Worm (Caenorhabditis elegans) whole organism, young adult: ENCODE data around the gene R02E12.5.

Experiments used
- B0336.3 ChIP-seq: fragments of 200-800 bp; sonication (Bioruptor generic); IDR thresholded peaks from 2 replicates; pipeline ENCODE4 v1.3.6; 2022; ENCODE audit warnings: missing genetic modification characterization, missing compliant biosample characterization
- D2030.7 ChIP-seq: fragments of 200-800 bp; sonication (Bioruptor generic); IDR thresholded peaks from 2 replicates; pipeline ENCODE4 v1.3.6; 2022; ENCODE audit warnings: missing genetic modification reagents, missing genetic modification characterization, missing compliant biosample characterization
- F10E7.11 ChIP-seq: sonication (generic microtip); optimal IDR thresholded peaks from 2 replicates; lab custom pipeline; 2017; ENCODE audit warnings: mild to moderate bottlenecking, missing genetic modification characterization, moderate library complexity, missing compliant biosample characterization
- F22D6.2 ChIP-seq: sonication (generic microtip); optimal IDR thresholded peaks from 2 replicates; lab custom pipeline; 2016; ENCODE audit warnings: mild to moderate bottlenecking, missing genetic modification characterization, missing compliant biosample characterization
- F23B12.7 ChIP-seq: sonication (generic microtip); optimal IDR thresholded peaks from 2 replicates; lab custom pipeline; 2017; ENCODE audit warnings: missing genetic modification characterization, mild to moderate bottlenecking, missing compliant biosample characterization, antibody characterized with exemption, moderate library complexity; ENCODE audit not compliant: insufficient read depth
- F39B2.1 ChIP-seq: fragments of 200-800 bp; sonication (Bioruptor generic); IDR thresholded peaks from 2 replicates; pipeline ENCODE4 v1.3.6; 2022; ENCODE audit warnings: missing genetic modification reagents, missing genetic modification characterization, missing compliant biosample characterization
- F49E8.2 ChIP-seq: sonication (generic microtip); optimal IDR thresholded peaks from 3 replicates; lab custom pipeline; 2017; ENCODE audit warnings: missing genetic modification characterization, mild to moderate bottlenecking, missing compliant biosample characterization, antibody characterized with exemption, moderate library complexity; ENCODE audit not compliant: insufficient read depth
- F57C9.4 ChIP-seq: sonication (generic microtip); optimal IDR thresholded peaks from 2 replicates; lab custom pipeline; 2017; ENCODE audit warnings: mild to moderate bottlenecking, missing genetic modification characterization, missing compliant biosample characterization
- T07F8.4 ChIP-seq: sonication (generic microtip); optimal IDR thresholded peaks from 2 replicates; lab custom pipeline; 2016; ENCODE audit warnings: mild to moderate bottlenecking, missing genetic modification characterization, moderate library complexity, missing compliant biosample characterization
- ZK185.1 ChIP-seq: sonication (generic microtip); optimal IDR thresholded peaks from 2 replicates; lab custom pipeline; 2016; ENCODE audit warnings: mild to moderate bottlenecking, missing genetic modification characterization, missing compliant biosample characterization; ENCODE audit not compliant: poor library complexity, severe bottlenecking
- atf-7 ChIP-seq: sonication (generic microtip); optimal IDR thresholded peaks from 2 replicates; lab custom pipeline; 2017; ENCODE audit warnings: mild to moderate bottlenecking, missing genetic modification characterization, missing compliant biosample characterization
- attf-3 ChIP-seq: fragments of 200-800 bp; sonication (Bioruptor generic); conservative IDR thresholded peaks from 2 replicates; pipeline ENCODE4 v1.3.6; 2022; ENCODE audit warnings: missing genetic modification reagents, missing genetic modification characterization, missing compliant biosample characterization
- bed-2 ChIP-seq: fragments of 200-800 bp; sonication (Bioruptor generic); IDR thresholded peaks from 2 replicates; pipeline ENCODE4 v1.3.6; 2022; ENCODE audit warnings: missing genetic modification reagents, missing genetic modification characterization, missing compliant biosample characterization
- cebp-1 ChIP-seq, 2 experiments: fragments of 200-800 bp in 1 of 2; sonication (Bioruptor generic) in 1 of 2; sonication (generic microtip) in 1 of 2; IDR thresholded peaks in 1 of 2; optimal IDR thresholded peaks in 1 of 2; 2 replicates each; pipeline versions ENCODE4 v1.3.6 to Lab custom; 2017 to 2022; ENCODE audit warnings: missing compliant biosample characterization in 2 of 2, missing genetic modification characterization in 2 of 2, mild to moderate bottlenecking in 1 of 2, missing genetic modification reagents in 1 of 2, moderate library complexity in 1 of 2
- chd-7 ChIP-seq: sonication (generic microtip); optimal IDR thresholded peaks from 2 replicates; lab custom pipeline; 2016; ENCODE audit warnings: mild to moderate bottlenecking, missing genetic modification characterization, moderate library complexity, missing compliant biosample characterization
- dpl-1 ChIP-seq: fragments of 150-350 bp; optimal IDR thresholded peaks from 2 replicates; lab custom pipeline; 2014; ENCODE audit warnings: missing biosample characterization, missing genetic modification reagents, missing genetic modification characterization
- efl-1 ChIP-seq: fragments of 150-350 bp; optimal IDR thresholded peaks from 2 replicates; lab custom pipeline; 2014; ENCODE audit warnings: missing biosample characterization, missing genetic modification reagents, missing genetic modification characterization
- ets-4 ChIP-seq: fragments of 200-800 bp; sonication (Bioruptor generic); optimal IDR thresholded peaks from 2 replicates; lab custom pipeline; 2018; ENCODE audit warnings: mild to moderate bottlenecking, missing genetic modification characterization, missing compliant biosample characterization
- gei-17 ChIP-seq: fragments of 200-800 bp; sonication (Bioruptor generic); optimal IDR thresholded peaks from 2 replicates; lab custom pipeline; 2018; ENCODE audit warnings: mild to moderate bottlenecking, missing genetic modification characterization, missing compliant biosample characterization
- hlh-26 ChIP-seq: fragments of 200-800 bp; sonication (Bioruptor generic); conservative IDR thresholded peaks from 2 replicates; pipeline ENCODE4 v1.3.6; 2022; ENCODE audit warnings: missing genetic modification reagents, missing genetic modification characterization, missing compliant biosample characterization
- lag-1 ChIP-seq: fragments of 200-800 bp; sonication (Bioruptor generic); IDR thresholded peaks from 2 replicates; pipeline ENCODE4 v1.3.6; 2022; ENCODE audit warnings: missing genetic modification reagents, missing genetic modification characterization, missing compliant biosample characterization
- let-526 ChIP-seq: fragments of 200-800 bp; sonication (Bioruptor generic); IDR thresholded peaks from 2 replicates; pipeline ENCODE4 v1.3.6; 2022; ENCODE audit warnings: missing genetic modification reagents, missing genetic modification characterization, missing compliant biosample characterization
- lsl-1 ChIP-seq: fragments of 200-800 bp; sonication (Bioruptor generic); optimal IDR thresholded peaks from 2 replicates; lab custom pipeline; 2018; ENCODE audit warnings: mild to moderate bottlenecking, missing genetic modification characterization, moderate library complexity, missing compliant biosample characterization
- lsy-27 ChIP-seq: sonication (generic microtip); optimal IDR thresholded peaks from 2 replicates; lab custom pipeline; 2017; ENCODE audit warnings: missing genetic modification characterization, mild to moderate bottlenecking, missing compliant biosample characterization, antibody characterized with exemption, missing genotype, borderline replicate concordance; ENCODE audit not compliant: insufficient read depth
- nhr-179 ChIP-seq: sonication (generic microtip); optimal IDR thresholded peaks from 2 replicates; lab custom pipeline; 2016; ENCODE audit warnings: mild to moderate bottlenecking, missing genetic modification characterization, missing compliant biosample characterization
- nhr-27 ChIP-seq: fragments of 200-800 bp; sonication (Bioruptor generic); optimal IDR thresholded peaks from 2 replicates; lab custom pipeline; 2018; ENCODE audit warnings: mild to moderate bottlenecking, missing genetic modification characterization, moderate library complexity, missing compliant biosample characterization
- pbrm-1 ChIP-seq: fragments of 200-800 bp; sonication (Bioruptor generic); IDR thresholded peaks from 2 replicates; pipeline ENCODE4 v1.3.6; 2022; ENCODE audit warnings: missing genetic modification reagents, missing genetic modification characterization, missing compliant biosample characterization
- sdz-38 ChIP-seq: sonication (generic microtip); optimal IDR thresholded peaks from 2 replicates; lab custom pipeline; 2016; ENCODE audit warnings: missing genotype, missing genetic modification characterization, missing compliant biosample characterization
- snpc-1.1 ChIP-seq: sonication (generic microtip); optimal IDR thresholded peaks from 2 replicates; lab custom pipeline; 2017; ENCODE audit warnings: missing genetic modification characterization, mild to moderate bottlenecking, missing compliant biosample characterization, antibody characterized with exemption, moderate library complexity, missing genotype, missing genetic modification reagents; ENCODE audit not compliant: insufficient read depth
- snpc-1.3 ChIP-seq: sonication (generic microtip); optimal IDR thresholded peaks from 2 replicates; lab custom pipeline; 2017; ENCODE audit warnings: missing genetic modification characterization, mild to moderate bottlenecking, missing compliant biosample characterization, antibody characterized with exemption, moderate library complexity, missing genotype, missing genetic modification reagents; ENCODE audit not compliant: insufficient read depth
- somi-1 ChIP-seq: fragments of 200-800 bp; sonication (Bioruptor generic); optimal IDR thresholded peaks from 2 replicates; lab custom pipeline; 2018; ENCODE audit warnings: mild to moderate bottlenecking, missing genetic modification characterization, missing compliant biosample characterization
- tbx-9 ChIP-seq: sonication (generic microtip); optimal IDR thresholded peaks from 2 replicates; lab custom pipeline; 2016; ENCODE audit warnings: borderline replicate concordance, missing genetic modification characterization, inconsistent platforms, missing compliant biosample characterization
- unc-62 ChIP-seq: fragments of 150-350 bp; optimal IDR thresholded peaks from 2 replicates; lab custom pipeline; 2014; ENCODE audit warnings: missing biosample characterization, missing genetic modification reagents, missing genetic modification characterization
- zim-3 ChIP-seq: sonication (generic microtip); optimal IDR thresholded peaks from 2 replicates; lab custom pipeline; 2017; ENCODE audit warnings: mild to moderate bottlenecking, missing genetic modification characterization, moderate library complexity, missing compliant biosample characterization
- ztf-22 ChIP-seq: fragments of 200-800 bp; sonication (Bioruptor generic); optimal IDR thresholded peaks from 2 replicates; lab custom pipeline; 2018; ENCODE audit warnings: mild to moderate bottlenecking, missing genetic modification characterization, moderate library complexity, missing compliant biosample characterization
- ztf-25 ChIP-seq: fragments of 200-800 bp; sonication (Bioruptor generic); IDR thresholded peaks from 2 replicates; pipeline ENCODE4 v1.3.6; 2022; ENCODE audit warnings: missing genetic modification reagents, missing genetic modification characterization, missing compliant biosample characterization
- ztf-3 ChIP-seq: fragments of 200-800 bp; sonication (Bioruptor generic); optimal IDR thresholded peaks from 2 replicates; lab custom pipeline; 2018; ENCODE audit warnings: mild to moderate bottlenecking, missing genetic modification characterization, missing compliant biosample characterization

The R02E12.5 gene

DNA sequence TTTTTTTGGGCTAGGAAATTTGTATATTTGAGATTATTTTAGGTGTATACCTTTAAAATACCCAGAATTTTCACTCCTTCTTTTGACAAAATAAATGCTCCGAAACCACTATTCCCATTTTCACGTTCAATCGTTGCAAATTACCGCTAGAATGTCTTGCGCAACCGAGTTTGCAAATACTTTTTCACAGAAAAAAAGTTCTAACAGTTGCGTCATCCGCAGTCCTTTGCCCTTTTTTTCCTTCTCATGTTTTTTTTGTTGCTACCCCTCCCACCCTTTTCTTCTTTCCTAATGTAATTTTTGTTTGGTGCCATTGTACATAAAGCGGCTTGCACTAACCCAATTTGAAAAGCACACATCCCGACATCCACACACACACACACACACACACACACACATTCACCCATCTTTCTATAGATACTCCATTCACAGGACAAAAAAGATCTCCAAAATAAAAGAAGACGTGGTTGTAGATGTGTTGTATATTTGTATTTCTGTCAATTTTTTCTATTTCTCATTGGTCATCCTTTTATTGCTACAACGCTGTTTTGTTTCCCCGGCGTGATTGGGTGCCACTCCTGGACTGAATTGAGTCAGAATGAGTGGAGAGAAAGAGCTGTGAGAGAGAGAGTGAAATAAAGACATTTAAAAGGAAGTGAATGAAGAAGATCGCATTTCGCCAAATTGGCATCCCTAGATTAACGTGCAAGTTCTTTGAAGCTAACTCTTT, 39.5 kb upstream of the R02E12.5 start:
- TF ChIP-seq ets-4 (GFP tag; lab: Kevin White, UChicago): no peak
- TF ChIP-seq hlh-26 (GFP tag; lab: Robert Waterston, UW): no peak

DNA sequence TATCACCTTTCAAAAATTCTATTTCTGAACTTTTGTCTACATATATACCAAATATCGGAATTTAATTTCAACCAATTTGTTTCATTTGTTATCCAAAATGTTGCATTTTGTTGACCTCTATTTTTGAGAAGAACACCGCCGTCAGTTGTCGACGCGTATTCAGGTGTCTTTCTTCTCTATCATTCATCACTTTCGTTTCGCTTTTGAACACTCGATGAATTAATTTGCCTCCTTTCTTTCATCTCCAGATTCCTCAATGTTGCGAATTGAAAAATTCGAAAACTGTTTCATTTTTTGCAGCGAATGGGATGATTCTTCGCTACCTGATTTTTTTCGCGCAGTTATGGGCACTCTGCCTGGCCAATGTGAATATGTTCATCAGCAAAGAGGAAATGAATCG, 38.9 kb upstream of the R02E12.5 start, which contains the start of gene lin-18:
lin-18 (plus strand) TSS at position 301 of the 400 bp plus-strand sequence.
- TF ChIP-seq B0336.3 (GFP tag; lab: Robert Waterston, UW) (no peak), zim-3 (tag; lab: Kevin White, UChicago) (no peak), nhr-27 (tag; lab: Kevin White, UChicago) (no peak), F39B2.1 (GFP tag; lab: Robert Waterston, UW) (no peak), D2030.7 (no peak), sdz-38 (tag; lab: Kevin White, UChicago) (no peak), nhr-179 (tag; lab: Kevin White, UChicago) (no peak), lsl-1 (GFP tag; lab: Kevin White, UChicago) (no peak), attf-3 (GFP tag; lab: Robert Waterston, UW) (no peak), let-526 (GFP tag; lab: Robert Waterston, UW) (no peak), tbx-9 (tag; lab: Kevin White, UChicago) (no peak), pbrm-1 (GFP tag; lab: Robert Waterston, UW) (no peak), ztf-3 (no peak), F23B12.7 (no peak)

DNA sequence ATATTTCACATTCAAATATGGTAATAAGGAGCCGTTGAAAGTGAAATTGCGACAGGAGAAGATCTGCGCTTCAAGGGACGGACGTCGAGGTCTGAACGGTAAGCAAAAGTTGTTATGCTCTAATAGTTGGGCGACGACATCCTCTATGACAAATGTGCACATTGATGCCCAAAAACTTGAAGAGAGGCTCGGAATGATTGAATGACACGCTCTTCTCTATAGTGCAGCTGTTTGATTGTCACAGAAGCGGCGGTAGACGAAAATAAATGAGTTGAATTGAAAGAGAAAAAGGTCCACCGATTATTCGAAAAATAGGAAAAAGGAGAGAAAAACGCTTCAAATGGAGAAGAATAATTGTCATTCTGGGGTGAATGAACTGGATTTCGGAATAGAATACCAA, 37.9 kb upstream of the R02E12.5 start:
- TF ChIP-seq T07F8.4 (no peak), snpc-1.1 (tag; lab: Kevin White, UChicago) (no peak), efl-1 (no peak), unc-62 (GFP tag; lab: Kevin White, UChicago) (no peak), chd-7 (tag; lab: Kevin White, UChicago) (no peak), atf-7 (tag; lab: Kevin White, UChicago) (no peak), dpl-1 (GFP tag; lab: Kevin White, UChicago) (no peak), F22D6.2 (tag; lab: Kevin White, UChicago) (no peak), ztf-22 (GFP tag; lab: Kevin White, UChicago) (no peak), ztf-25 (no peak), pbrm-1 (GFP tag; lab: Robert Waterston, UW) (no peak), snpc-1.3 (no peak)

DNA sequence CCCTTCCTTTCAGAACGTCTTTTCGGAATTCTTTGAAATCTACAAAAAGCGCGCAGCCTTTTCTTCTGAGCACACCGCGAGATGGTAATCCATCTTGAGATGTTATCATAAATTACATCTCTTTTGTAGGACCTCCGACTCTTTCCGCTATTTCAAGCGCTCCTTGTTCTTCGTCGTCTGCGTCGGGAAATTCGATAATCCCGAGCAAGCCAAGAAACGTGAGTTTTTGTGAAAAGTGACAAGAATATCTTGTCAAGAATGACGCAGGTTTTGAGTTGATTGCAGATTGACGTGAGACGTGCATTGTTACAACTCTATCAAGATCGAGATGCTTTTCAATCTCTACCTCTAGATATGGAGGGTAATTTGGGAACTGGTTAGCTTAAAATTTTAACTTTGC, 36.8 kb upstream of the R02E12.5 start:
- TF ChIP-seq cebp-1 (GFP tag; IDR thresholded peaks at IDR 0.05; lab: Robert Waterston, UW) (no peak), cebp-1 (tag; optimal IDR thresholded peaks at IDR 0.05; lab: Kevin White, UChicago) (no peak), F10E7.11 (no peak), lsy-27 (tag; lab: Kevin White, UChicago) (no peak), gei-17 (GFP tag; lab: Kevin White, UChicago) (no peak), bed-2 (GFP tag; lab: Robert Waterston, UW) (no peak), F39B2.1 (GFP tag; lab: Robert Waterston, UW) (no peak), somi-1 (no peak), lag-1 (no peak), ZK185.1 (tag; lab: Kevin White, UChicago) (no peak), F57C9.4 (tag; lab: Kevin White, UChicago) (no peak), F49E8.2 (no peak)
